Worm (Caenorhabditis elegans): ENCODE data around the gene kin-30.
A peak's percentile ranks its signal among the peaks of the same experiment; 100 is the strongest.

kin-30 gene

ce11 chrV:15226206-15226605, 18.4 kb upstream of the kin-30 start:
- TF ChIP-seq elt-2 (tag; optimal IDR thresholded peaks at IDR 0.05) (peak; percentile 95), nfya-1 (tag; optimal IDR thresholded peaks at IDR 0.05) (no peak)

ce11 chrV:15230243-15230642, 14.3 kb upstream of the kin-30 start, which contains the start of gene srw-15:
TSS of gene srw-15 (plus strand) at chrV:15230543.
- TF ChIP-seq tbx-7 (tag; optimal IDR thresholded peaks at IDR 0.05) (no peak), unc-55 (GFP tag; optimal IDR thresholded peaks at IDR 0.05) (no peak), unc-86 (tag; optimal IDR thresholded peaks at IDR 0.05) (no peak), ceh-9 (tag; optimal IDR thresholded peaks at IDR 0.05) (no peak), C08G9.2 (tag; optimal IDR thresholded peaks at IDR 0.05) (no peak), fkh-6 (tag; optimal IDR thresholded peaks at IDR 0.05) (no peak)

- TF ChIP-seq pat-9 (tag; optimal IDR thresholded peaks at IDR 0.05): no peak
- no peak for TF ChIP-seq elt-2 (tag; optimal IDR thresholded peaks at IDR 0.05)
- TF ChIP-seq ceh-9 (tag; optimal IDR thresholded peaks at IDR 0.05): no peak
- no peak for TF ChIP-seq ceh-31 (tag; optimal IDR thresholded peaks at IDR 0.05)
- TF ChIP-seq che-1 (tag; optimal IDR thresholded peaks at IDR 0.05): no peak
- TF ChIP-seq sox-4 (tag; optimal IDR thresholded peaks at IDR 0.05): no peak
- no peak for TF ChIP-seq dve-1 (tag; optimal IDR thresholded peaks at IDR 0.05)
- TF ChIP-seq ahr-1 (tag; optimal IDR thresholded peaks at IDR 0.05): no peak
- no peak for TF ChIP-seq zip-5 (tag; optimal IDR thresholded peaks at IDR 0.05)
- TF ChIP-seq ceh-6 (GFP tag; optimal IDR thresholded peaks at IDR 0.05): no peak
Observed at ce11 chrV:15232200-15232599, 12.4 kb upstream of the kin-30 start, which contains the start of gene srw-13. TSS of gene srw-13 (plus strand) at chrV:15232500.

ce11 chrV:15235661-15236060, 8.9 kb upstream of the kin-30 start, which contains the start of gene nhr-164:
TSS of gene nhr-164 (minus strand) at chrV:15235761.
- TF ChIP-seq pha-4 (tag; optimal IDR thresholded peaks at IDR 0.05) (no peak), mec-3 (tag; optimal IDR thresholded peaks at IDR 0.05; ENCODE audit: borderline replicate concordance) (no peak), sox-2 (GFP tag; IDR thresholded peaks at IDR 0.05) (no peak), syd-9 (tag; optimal IDR thresholded peaks at IDR 0.05) (no peak), T23F11.4 (GFP tag; optimal IDR thresholded peaks at IDR 0.05) (no peak), F13H6.1 (tag; optimal IDR thresholded peaks at IDR 0.05) (no peak), ref-2 (tag; optimal IDR thresholded peaks at IDR 0.05) (no peak), madf-2 (tag; optimal IDR thresholded peaks at IDR 0.05) (no peak), tbx-7 (tag; optimal IDR thresholded peaks at IDR 0.05) (no peak), ceh-14 (tag; optimal IDR thresholded peaks at IDR 0.05) (no peak), dve-1 (tag; optimal IDR thresholded peaks at IDR 0.05) (no peak), gmeb-2 (tag; optimal IDR thresholded peaks at IDR 0.05) (no peak), ceh-24 (tag; optimal IDR thresholded peaks at IDR 0.05) (no peak), ceh-48 (tag; optimal IDR thresholded peaks at IDR 0.05) (no peak)

DNA sequence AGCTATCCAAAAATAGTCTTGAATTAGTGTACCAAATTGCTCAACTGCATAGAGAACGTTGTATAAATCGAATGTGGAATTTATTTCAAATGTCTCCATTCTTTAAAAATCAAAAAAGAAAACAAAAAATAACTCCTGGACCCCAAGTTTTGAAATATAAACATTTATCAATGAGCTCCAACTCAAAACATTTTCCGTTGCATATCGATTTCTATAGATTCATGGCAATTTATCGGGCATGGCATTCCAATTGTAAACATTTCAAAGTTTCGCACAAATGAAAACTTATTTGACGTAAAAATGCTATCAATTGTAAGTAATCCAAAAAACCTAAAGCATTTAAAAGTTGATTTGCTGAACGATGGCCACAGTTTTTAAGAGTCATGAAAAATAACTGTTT, 6.0 kb upstream of the kin-30 start, which contains the start of gene srw-12:
Gene srw-12, minus strand, starts transcription at position 101 of the 400 bp plus-strand sequence.
- TF ChIP-seq ceh-34 (tag; optimal IDR thresholded peaks at IDR 0.05) (no peak), C38D4.7 (GFP tag; optimal IDR thresholded peaks at IDR 0.05) (no peak), ceh-14 (tag; optimal IDR thresholded peaks at IDR 0.05) (no peak), ceh-9 (tag; optimal IDR thresholded peaks at IDR 0.05) (no peak), lin-11 (tag; optimal IDR thresholded peaks at IDR 0.05) (no peak)

DNA sequence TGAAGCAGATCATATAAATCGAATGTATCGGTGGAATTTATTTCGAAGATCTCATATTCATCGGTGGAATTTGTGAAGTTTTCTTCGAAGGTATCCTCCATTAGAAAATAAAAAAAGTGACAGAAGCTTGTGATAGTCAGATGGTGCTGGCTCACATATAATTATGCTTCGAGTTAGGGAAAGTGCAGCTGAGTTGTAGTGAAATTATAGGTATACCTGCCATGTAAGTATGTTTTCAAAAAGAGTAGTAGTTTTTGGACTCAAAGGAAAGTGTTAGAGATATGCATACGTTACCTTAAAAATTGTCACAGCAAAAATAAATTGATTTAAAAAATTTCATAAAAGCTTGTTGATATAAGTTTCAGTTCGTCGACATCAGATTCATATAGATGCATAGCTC, 4.3 kb upstream of the kin-30 start, which contains the start of gene srw-11:
Gene srw-11, minus strand, starts transcription at position 101 of the 400 bp plus-strand sequence.
- TF ChIP-seq ceh-6 (GFP tag; optimal IDR thresholded peaks at IDR 0.05): no peak
- TF ChIP-seq npax-4 (tag; optimal IDR thresholded peaks at IDR 0.05): no peak
- no peak for TF ChIP-seq rnt-1 (tag; optimal IDR thresholded peaks at IDR 0.05)
- no peak for TF ChIP-seq dmd-4 (tag; optimal IDR thresholded peaks at IDR 0.05; ENCODE audit: borderline replicate concordance)
- TF ChIP-seq eyg-1 (tag; optimal IDR thresholded peaks at IDR 0.05): no peak
- no peak for TF ChIP-seq ceh-18 (tag; optimal IDR thresholded peaks at IDR 0.05)
- no peak for TF ChIP-seq pat-9 (tag; optimal IDR thresholded peaks at IDR 0.05)
- no peak for TF ChIP-seq nhr-11 (tag; optimal IDR thresholded peaks at IDR 0.05)
- no peak for TF ChIP-seq nhr-232 (tag; optimal IDR thresholded peaks at IDR 0.05)
- TF ChIP-seq pax-1 (tag; optimal IDR thresholded peaks at IDR 0.05): no peak
- TF ChIP-seq ahr-1 (tag; optimal IDR thresholded peaks at IDR 0.05): no peak
- no peak for TF ChIP-seq unc-42 (tag; optimal IDR thresholded peaks at IDR 0.05)
- no peak for TF ChIP-seq nfya-1 (tag; optimal IDR thresholded peaks at IDR 0.05)

Data from whole organism, late embryonic.